Fruit fly (Drosophila melanogaster) whole organism, adult: ENCODE data around the gene Mettl5.

Experiments used
- CG14711 ChIP-seq: fragments of 200-800 bp; sonication (Bioruptor generic); optimal IDR thresholded peaks from 2 replicates; lab custom pipeline; 2018; ENCODE audit warnings: missing biosample characterization, mild to moderate bottlenecking, missing genetic modification characterization, moderate library complexity
- CG1620 ChIP-seq: fragments of 200-800 bp; sonication (Bioruptor generic); optimal IDR thresholded peaks from 2 replicates; lab custom pipeline; 2016; ENCODE audit warnings: missing biosample characterization, missing genetic modification characterization
- CG5204 ChIP-seq: fragments of 200-800 bp; sonication (Bioruptor generic); optimal IDR thresholded peaks from 2 replicates; lab custom pipeline; 2016; ENCODE audit warnings: missing biosample characterization, missing genetic modification characterization
- Hr96 ChIP-seq: fragments of 200-800 bp; sonication (Bioruptor generic); optimal IDR thresholded peaks from 2 replicates; lab custom pipeline; 2016; ENCODE audit warnings: missing biosample characterization, missing genetic modification characterization
- cic ChIP-seq: fragments of 200-800 bp; sonication (Bioruptor generic); optimal IDR thresholded peaks from 2 replicates; lab custom pipeline; 2017; ENCODE audit warnings: missing biosample characterization, mild to moderate bottlenecking, missing genetic modification characterization, moderate library complexity
- tj ChIP-seq: fragments of 200-800 bp; sonication (Bioruptor generic); optimal IDR thresholded peaks from 3 replicates; lab custom pipeline; 2017; ENCODE audit warnings: missing biosample characterization, mild to moderate bottlenecking, missing genetic modification characterization, moderate library complexity
- toe ChIP-seq: fragments of 200-800 bp; sonication (Bioruptor generic); optimal IDR thresholded peaks from 2 replicates; lab custom pipeline; 2016; ENCODE audit warnings: missing biosample characterization, missing genetic modification characterization

dm6 chr3L:19268720-19269401 is 5.3 kb downstream of the Mettl5 start, which contains the start of the genes Aldh7A1 and CG14085:
- no peak for TF ChIP-seq toe
- TF ChIP-seq CG5204 (GFP tag; lab: Kevin White, UChicago), result peak; percentile 27
- TF ChIP-seq CG1620 (GFP tag; lab: Kevin White, UChicago), result no peak
- peak; percentile 24 for TF ChIP-seq Hr96
- TF ChIP-seq cic, result peak; percentile 55
- peak; percentile 10 for TF ChIP-seq CG14711
- peak; percentile 48 for TF ChIP-seq tj (GFP tag; lab: Kevin White, UChicago)
